Fruit fly (Drosophila melanogaster): ENCODE results near the gene mei-38.

The mei-38 gene

DNA sequence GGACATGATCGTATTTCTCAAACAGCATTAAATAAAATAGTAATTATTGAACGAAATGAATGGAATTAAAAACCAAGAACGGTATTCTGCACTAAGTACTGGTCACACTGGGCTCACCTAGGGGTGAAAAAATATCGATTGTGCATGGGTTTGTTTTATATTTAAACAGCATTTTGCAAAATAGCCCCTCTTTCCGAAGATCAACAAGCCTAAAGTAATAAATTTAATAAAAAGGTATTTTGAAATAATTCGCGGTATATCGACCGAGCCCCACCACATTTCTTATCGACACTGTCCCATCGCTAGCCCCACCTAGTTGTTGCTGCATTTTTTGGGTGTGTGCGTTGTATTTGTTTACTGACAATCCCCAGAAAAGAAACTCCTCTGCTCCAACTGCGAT is 6.3 kb upstream of the mei-38 start, which contains the start of gene pck (continued):
- TF ChIP-seq slp2 (GFP tag; optimal IDR thresholded peaks at IDR 0.05) (peak; percentile 36), CG18599 (GFP tag; optimal IDR thresholded peaks at IDR 0.05) (peak; percentile 72), CG6683 (GFP tag; optimal IDR thresholded peaks at IDR 0.05) (no peak), Sox102F (GFP tag; optimal IDR thresholded peaks at IDR 0.05) (peak; percentile 67), unc-4 (GFP tag; IDR thresholded peaks at IDR 0.05; ENCODE audit: partially characterized antibody) (peak; percentile 60), CG13287 (GFP tag; IDR thresholded peaks at IDR 0.05; ENCODE audit: partially characterized antibody) (peak; percentile 65), HmgZ (tag; optimal IDR thresholded peaks at IDR 0.05) (peak; percentile 61), Ptx1 (GFP tag; IDR thresholded peaks at IDR 0.05) (peak; percentile 72), CG10462 (GFP tag; optimal IDR thresholded peaks at IDR 0.05) (peak; percentile 81), cato (GFP tag; optimal IDR thresholded peaks at IDR 0.05; ENCODE audit: borderline replicate concordance) (peak; percentile 32), CG3407 (GFP tag; optimal IDR thresholded peaks at IDR 0.05) (peak; percentile 34), E2f1 (GFP tag; IDR thresholded peaks at IDR 0.05) (peak; percentile 70), row (GFP tag; IDR thresholded peaks at IDR 0.05) (peak; percentile 74), CG13424 (tag; optimal IDR thresholded peaks at IDR 0.05) (peak; percentile 51), Pdp1 (GFP tag; optimal IDR thresholded peaks at IDR 0.05) (peak; percentile 32 to 76), CG30403 (GFP tag; optimal IDR thresholded peaks at IDR 0.05) (peak; percentile 79), CG8388 (GFP tag; optimal IDR thresholded peaks at IDR 0.05) (peak; percentile 64), CG16779 (GFP tag; IDR thresholded peaks at IDR 0.05) (no peak), br (optimal IDR thresholded peaks at IDR 0.05) (no peak), Hr3 (GFP tag; optimal IDR thresholded peaks at IDR 0.05) (peak; percentile 63), bsh (GFP tag; optimal IDR thresholded peaks at IDR 0.05) (peak in 1 of 2 experiments; percentile 76), CG4404 (GFP tag; IDR thresholded peaks at IDR 0.05) (peak; percentile 42; the same call in 1 of the 2 replicates), Oaz (GFP tag; IDR thresholded peaks at IDR 0.05) (no peak), ssp (GFP tag; IDR thresholded peaks at IDR 0.05) (peak; percentile 38; the same call in 1 of the 2 replicates), CG4730 (GFP tag; IDR thresholded peaks at IDR 0.05) (no peak), CG30431 (GFP tag; optimal IDR thresholded peaks at IDR 0.05) (peak; percentile 6), Atf6 (GFP tag; IDR thresholded peaks at IDR 0.05) (peak; percentile 52; the same call in 1 of the 2 replicates), CG9817 (tag; optimal IDR thresholded peaks at IDR 0.05) (peak; percentile 36), pros (GFP tag; optimal IDR thresholded peaks at IDR 0.05) (no peak), CG12659 (GFP tag; optimal IDR thresholded peaks at IDR 0.05) (peak; percentile 67), ara (GFP tag; IDR thresholded peaks at IDR 0.05) (peak; percentile 65), CG17359 (tag; optimal IDR thresholded peaks at IDR 0.05) (peak; percentile 52), CG3847 (GFP tag; IDR thresholded peaks at IDR 0.05) (0 out of 2 replicates have a peak, but pooled peaks have one; percentile 26), gce (GFP tag; IDR thresholded peaks at IDR 0.05) (no peak), CG6689 (GFP tag; IDR thresholded peaks at IDR 0.05) (peak; percentile 53; the same call in 1 of the 2 replicates), D (optimal IDR thresholded peaks at IDR 0.05) (no peak), D (GFP tag; optimal IDR thresholded peaks at IDR 0.05) (no peak), Optix (GFP tag; IDR thresholded peaks at IDR 0.05) (peak; percentile 70; the same call in 2 of the 3 replicates), az2 (GFP tag; optimal IDR thresholded peaks at IDR 0.05) (peak; percentile 71), Side (GFP tag; optimal IDR thresholded peaks at IDR 0.05) (peak; percentile 77), chif (GFP tag; optimal IDR thresholded peaks at IDR 0.05) (peak in 1 of 2 experiments; percentile 64), nerfin-2 (GFP tag; IDR thresholded peaks at IDR 0.05; ENCODE audit: partially characterized antibody) (0 out of 2 replicates have a peak, but pooled peaks have one; percentile 29), yki (optimal IDR thresholded peaks at IDR 0.05) (no peak), H2.0 (GFP tag; IDR thresholded peaks at IDR 0.05) (peak; percentile 69; the same call in 1 of the 2 replicates), chm (GFP tag; IDR thresholded peaks at IDR 0.05) (peak; percentile 60; the same call in 1 of the 2 replicates), sqz (GFP tag; optimal IDR thresholded peaks at IDR 0.05) (no peak), Six4 (GFP tag; optimal IDR thresholded peaks at IDR 0.05) (peak; percentile 47), Abd-B (GFP tag; optimal IDR thresholded peaks at IDR 0.05) (peak; percentile 38), CG11085 (GFP tag; IDR thresholded peaks at IDR 0.05) (peak; percentile 63), CG14860 (GFP tag; IDR thresholded peaks at IDR 0.05; ENCODE audit: partially characterized antibody) (peak; percentile 24; the same call in 1 of the 3 replicates), CTCF (GFP tag; optimal IDR thresholded peaks at IDR 0.05) (peak; percentile 26)
